Fruit fly (Drosophila melanogaster): ENCODE data around the gene CG13377.

The CG13377 gene

dm6 chrX:263728-264344 lies at the start of gene CG13377:
Gene CG13377 (minus strand): TSS chrX:263999.
- TF ChIP-seq psq (optimal IDR thresholded peaks at IDR 0.05) (no peak), insv (optimal IDR thresholded peaks at IDR 0.05) (no peak), ttk (optimal IDR thresholded peaks at IDR 0.05) (no peak), h (optimal IDR thresholded peaks at IDR 0.05) (no peak)

dm6 chrX:311328-311727 lies 47.5 kb upstream of the CG13377 start:
- TF ChIP-seq h (optimal IDR thresholded peaks at IDR 0.05), result no peak
- no peak for TF ChIP-seq insv (optimal IDR thresholded peaks at IDR 0.05)
- TF ChIP-seq Sin3A (optimal IDR thresholded peaks at IDR 0.05), result no peak
- no peak for TF ChIP-seq psq (optimal IDR thresholded peaks at IDR 0.05)
- no peak for TF ChIP-seq Myc (optimal IDR thresholded peaks at IDR 0.05)
- no peak for TF ChIP-seq ttk (optimal IDR thresholded peaks at IDR 0.05)

- TF ChIP-seq psq (optimal IDR thresholded peaks at IDR 0.05), result no peak
- no peak for TF ChIP-seq insv (optimal IDR thresholded peaks at IDR 0.05)
- no peak for TF ChIP-seq ttk (optimal IDR thresholded peaks at IDR 0.05)
- no peak for TF ChIP-seq Myc (optimal IDR thresholded peaks at IDR 0.05)
- TF ChIP-seq h (optimal IDR thresholded peaks at IDR 0.05), result no peak
- no peak for TF ChIP-seq Sin3A (optimal IDR thresholded peaks at IDR 0.05)
Measured at dm6 chrX:307384-307783, 43.6 kb upstream of the CG13377 start, which contains the start of gene CG12470. Gene CG12470 (plus strand): TSS chrX:307684.

dm6 chrX:294839-295238 lies 31.0 kb upstream of the CG13377 start, which contains the start of gene CG13375:
Gene CG13375 (minus strand): TSS chrX:294962.
- no peak for TF ChIP-seq insv (optimal IDR thresholded peaks at IDR 0.05)
- TF ChIP-seq Sin3A (optimal IDR thresholded peaks at IDR 0.05), result no peak
- TF ChIP-seq ttk (optimal IDR thresholded peaks at IDR 0.05), result no peak
- TF ChIP-seq h (optimal IDR thresholded peaks at IDR 0.05), result no peak
- no peak for TF ChIP-seq psq (optimal IDR thresholded peaks at IDR 0.05)
- no peak for TF ChIP-seq Myc (optimal IDR thresholded peaks at IDR 0.05)

- TF ChIP-seq insv (optimal IDR thresholded peaks at IDR 0.05), result no peak
- TF ChIP-seq psq (optimal IDR thresholded peaks at IDR 0.05), result no peak
Measured at dm6 chrX:293254-293653, 29.5 kb upstream of the CG13377 start.

dm6 chrX:279097-279727 lies 15.4 kb upstream of the CG13377 start, which contains the start of the genes CG3777 and ewg:
Gene CG3777 (plus strand): TSS chrX:279703.
Gene ewg (minus strand): TSS chrX:279718.
- TF ChIP-seq Sin3A (optimal IDR thresholded peaks at IDR 0.05), result no peak
- no peak for TF ChIP-seq ttk (optimal IDR thresholded peaks at IDR 0.05)
- no peak for TF ChIP-seq Myc (optimal IDR thresholded peaks at IDR 0.05)
- no peak for TF ChIP-seq insv (optimal IDR thresholded peaks at IDR 0.05)
- no peak for TF ChIP-seq psq (optimal IDR thresholded peaks at IDR 0.05)
- TF ChIP-seq h (optimal IDR thresholded peaks at IDR 0.05), result no peak

- TF ChIP-seq Sin3A (optimal IDR thresholded peaks at IDR 0.05) (no peak), h (optimal IDR thresholded peaks at IDR 0.05) (no peak), Myc (optimal IDR thresholded peaks at IDR 0.05) (no peak), psq (optimal IDR thresholded peaks at IDR 0.05) (no peak), ttk (optimal IDR thresholded peaks at IDR 0.05) (no peak), insv (optimal IDR thresholded peaks at IDR 0.05) (no peak)
Measured at dm6 chrX:278370-279096, 14.7 kb upstream of the CG13377 start.

- TF ChIP-seq insv (optimal IDR thresholded peaks at IDR 0.05) (no peak), psq (optimal IDR thresholded peaks at IDR 0.05) (no peak), ttk (optimal IDR thresholded peaks at IDR 0.05) (no peak), Sin3A (optimal IDR thresholded peaks at IDR 0.05) (no peak), h (optimal IDR thresholded peaks at IDR 0.05) (no peak), Myc (optimal IDR thresholded peaks at IDR 0.05) (no peak)
Measured at dm6 chrX:277885-278284, 14.1 kb upstream of the CG13377 start.

dm6 chrX:276569-276968 lies 12.8 kb upstream of the CG13377 start:
- TF ChIP-seq insv (optimal IDR thresholded peaks at IDR 0.05) (no peak), h (optimal IDR thresholded peaks at IDR 0.05) (no peak), ttk (optimal IDR thresholded peaks at IDR 0.05) (no peak), Myc (optimal IDR thresholded peaks at IDR 0.05) (no peak), Sin3A (optimal IDR thresholded peaks at IDR 0.05) (no peak), psq (optimal IDR thresholded peaks at IDR 0.05) (no peak)

dm6 chrX:276065-276464 lies 12.3 kb upstream of the CG13377 start:
- no peak for TF ChIP-seq Myc (optimal IDR thresholded peaks at IDR 0.05)
- no peak for TF ChIP-seq h (optimal IDR thresholded peaks at IDR 0.05)
- no peak for TF ChIP-seq Sin3A (optimal IDR thresholded peaks at IDR 0.05)
- TF ChIP-seq psq (optimal IDR thresholded peaks at IDR 0.05), result no peak
- TF ChIP-seq insv (optimal IDR thresholded peaks at IDR 0.05), result no peak
- no peak for TF ChIP-seq ttk (optimal IDR thresholded peaks at IDR 0.05)

- TF ChIP-seq ttk (optimal IDR thresholded peaks at IDR 0.05) (no peak), Myc (optimal IDR thresholded peaks at IDR 0.05) (no peak), psq (optimal IDR thresholded peaks at IDR 0.05) (no peak), Sin3A (optimal IDR thresholded peaks at IDR 0.05) (no peak), h (optimal IDR thresholded peaks at IDR 0.05) (no peak), insv (optimal IDR thresholded peaks at IDR 0.05) (no peak)
Measured at dm6 chrX:267979-268378, 4.2 kb upstream of the CG13377 start.

- TF ChIP-seq insv (optimal IDR thresholded peaks at IDR 0.05), result no peak
- no peak for TF ChIP-seq psq (optimal IDR thresholded peaks at IDR 0.05)
- TF ChIP-seq h (optimal IDR thresholded peaks at IDR 0.05), result no peak
- no peak for TF ChIP-seq Myc (optimal IDR thresholded peaks at IDR 0.05)
- TF ChIP-seq ttk (optimal IDR thresholded peaks at IDR 0.05), result no peak
- no peak for TF ChIP-seq Sin3A (optimal IDR thresholded peaks at IDR 0.05)
Measured at dm6 chrX:266978-267439, 3.2 kb upstream of the CG13377 start, which contains the start of gene CG13376. Gene CG13376 (minus strand): TSS chrX:267028.
